Worm (Caenorhabditis elegans) whole organism, mixed stage, embryonic: Measurements from ENCODE around the gene pitr-5.

Experiments
- M03D4.4 ChIP-seq: sonication (generic microtip); optimal IDR thresholded peaks from 2 replicates; lab custom pipeline; 2017; ENCODE audit warnings: mild to moderate bottlenecking, missing genetic modification characterization, missing compliant biosample characterization
- bed-3 ChIP-seq: fragments of 200-800 bp; sonication (Bioruptor generic); optimal IDR thresholded peaks from 3 replicates; lab custom pipeline; 2018; ENCODE audit warnings: mild to moderate bottlenecking, missing genetic modification characterization, moderate library complexity, missing compliant biosample characterization
- blmp-1 ChIP-seq: fragments of 150-350 bp; optimal IDR thresholded peaks from 2 replicates; lab custom pipeline; 2014; ENCODE audit warnings: missing biosample characterization, missing genetic modification characterization
- ceh-39 ChIP-seq: fragments of 150-350 bp; optimal IDR thresholded peaks from 2 replicates; lab custom pipeline; 2014; ENCODE audit warnings: missing biosample characterization, missing genetic modification characterization
- ceh-43 ChIP-seq: fragments of 200-800 bp; sonication (Bioruptor generic); optimal IDR thresholded peaks from 2 replicates; lab custom pipeline; 2018; ENCODE audit warnings: mild to moderate bottlenecking, missing genetic modification characterization, moderate library complexity, missing compliant biosample characterization
- ceh-83 ChIP-seq: fragments of 200-800 bp; sonication (Bioruptor generic); optimal IDR thresholded peaks from 2 replicates; lab custom pipeline; 2018; ENCODE audit warnings: mild to moderate bottlenecking, missing genetic modification characterization, missing compliant biosample characterization
- ces-1 ChIP-seq: fragments of 150-350 bp; optimal IDR thresholded peaks from 2 replicates; lab custom pipeline; 2014; ENCODE audit warnings: missing biosample characterization, missing genetic modification reagents, missing genetic modification characterization
- cnd-1 ChIP-seq: fragments of 200-800 bp; sonication (Bioruptor generic); optimal IDR thresholded peaks from 2 replicates; lab custom pipeline; 2018; ENCODE audit warnings: mild to moderate bottlenecking, missing genetic modification characterization, missing compliant biosample characterization
- drap-1 ChIP-seq: fragments of 200-800 bp; sonication (Bioruptor generic); optimal IDR thresholded peaks from 3 replicates; lab custom pipeline; 2018; ENCODE audit warnings: mild to moderate bottlenecking, missing genetic modification characterization, missing compliant biosample characterization
- elt-1 ChIP-seq: sonication (generic microtip); optimal IDR thresholded peaks from 2 replicates; lab custom pipeline; 2017; ENCODE audit warnings: missing genetic modification characterization, mild to moderate bottlenecking, missing compliant biosample characterization, antibody characterized with exemption, moderate library complexity, borderline replicate concordance; ENCODE audit not compliant: insufficient read depth
- elt-3 ChIP-seq: fragments of 150-350 bp; optimal IDR thresholded peaks from 2 replicates; lab custom pipeline; 2014; ENCODE audit warnings: missing biosample characterization, missing genetic modification characterization
- flh-1 ChIP-seq: fragments of 200-800 bp; sonication (Bioruptor generic); optimal IDR thresholded peaks from 2 replicates; lab custom pipeline; 2018; ENCODE audit warnings: mild to moderate bottlenecking, missing genetic modification characterization, moderate library complexity, missing compliant biosample characterization
- ham-2 ChIP-seq: fragments of 200-800 bp; sonication (Bioruptor generic); optimal IDR thresholded peaks from 2 replicates; lab custom pipeline; 2018; ENCODE audit warnings: mild to moderate bottlenecking, missing genetic modification characterization, missing compliant biosample characterization
- hlh-1 ChIP-seq: fragments of 150-350 bp; optimal IDR thresholded peaks from 2 replicates; lab custom pipeline; 2014; ENCODE audit warnings: missing biosample characterization, missing genetic modification reagents, missing genetic modification characterization
- lin-13 ChIP-seq: fragments of 150-350 bp; optimal IDR thresholded peaks from 2 replicates; lab custom pipeline; 2014; ENCODE audit warnings: missing biosample characterization, missing genetic modification characterization
- lin-32 ChIP-seq: fragments of 200-800 bp; sonication (Bioruptor generic); optimal IDR thresholded peaks from 2 replicates; lab custom pipeline; 2018; ENCODE audit warnings: mild to moderate bottlenecking, missing genetic modification characterization, missing compliant biosample characterization
- lsy-2 ChIP-seq: fragments of 150-350 bp; optimal IDR thresholded peaks from 2 replicates; lab custom pipeline; 2014; ENCODE audit warnings: missing biosample characterization, missing genetic modification characterization
- mab-5 ChIP-seq: fragments of 150-350 bp; optimal IDR thresholded peaks from 2 replicates; lab custom pipeline; 2014; ENCODE audit warnings: missing biosample characterization, missing genetic modification characterization
- mep-1 ChIP-seq: fragments of 150-350 bp; optimal IDR thresholded peaks from 2 replicates; lab custom pipeline; 2017; ENCODE audit warnings: missing biosample characterization, missing genetic modification reagents, missing genetic modification characterization, inconsistent platforms
- mls-2 ChIP-seq: sonication (generic microtip); optimal IDR thresholded peaks from 2 replicates; lab custom pipeline; 2016; ENCODE audit warnings: mild to moderate bottlenecking, missing genetic modification characterization, moderate library complexity, missing compliant biosample characterization
- nhr-12 ChIP-seq: fragments of 150-350 bp; optimal IDR thresholded peaks from 2 replicates; lab custom pipeline; 2014; ENCODE audit warnings: missing biosample characterization, missing genetic modification characterization
- nhr-2 ChIP-seq: fragments of 150-350 bp; optimal IDR thresholded peaks from 2 replicates; lab custom pipeline; 2014; ENCODE audit warnings: missing biosample characterization, missing genetic modification characterization
- nhr-237 ChIP-seq: fragments of 150-350 bp; optimal IDR thresholded peaks from 2 replicates; lab custom pipeline; 2014; ENCODE audit warnings: missing biosample characterization, missing genetic modification characterization
- nhr-28 ChIP-seq: fragments of 150-350 bp; optimal IDR thresholded peaks from 2 replicates; lab custom pipeline; 2014; ENCODE audit warnings: missing biosample characterization, missing genetic modification characterization
- nhr-76 ChIP-seq: sonication (generic microtip); optimal IDR thresholded peaks from 2 replicates; lab custom pipeline; 2017; ENCODE audit warnings: missing biosample characterization, missing genetic modification characterization
- pha-4 ChIP-seq: fragments of 150-350 bp; optimal IDR thresholded peaks from 2 replicates; lab custom pipeline; 2018; ENCODE audit warnings: missing biosample characterization, missing genetic modification reagents, missing genetic modification characterization
- sem-2 ChIP-seq: fragments of 200-800 bp; sonication (Bioruptor generic); optimal IDR thresholded peaks from 2 replicates; lab custom pipeline; 2018; ENCODE audit warnings: mild to moderate bottlenecking, missing genetic modification characterization, missing compliant biosample characterization
- snpc-4 ChIP-seq: fragments of 150-350 bp; optimal IDR thresholded peaks from 2 replicates; lab custom pipeline; 2014; ENCODE audit warnings: missing biosample characterization, missing genetic modification characterization
- sptf-1 ChIP-seq: sonication (generic microtip); optimal IDR thresholded peaks from 2 replicates; lab custom pipeline; 2017; ENCODE audit warnings: mild to moderate bottlenecking, missing genetic modification characterization, moderate library complexity, missing compliant biosample characterization
- tbx-8 ChIP-seq: fragments of 200-800 bp; sonication (Bioruptor generic); optimal IDR thresholded peaks from 2 replicates; lab custom pipeline; 2018; ENCODE audit warnings: mild to moderate bottlenecking, missing genetic modification characterization, moderate library complexity, missing compliant biosample characterization
- unc-120 ChIP-seq: sonication (generic microtip); optimal IDR thresholded peaks from 2 replicates; lab custom pipeline; 2017; ENCODE audit warnings: missing genetic modification characterization, missing compliant biosample characterization; ENCODE audit not compliant: poor library complexity, severe bottlenecking
- unc-39 ChIP-seq: fragments of 150-350 bp; optimal IDR thresholded peaks from 2 replicates; lab custom pipeline; 2014; ENCODE audit warnings: missing biosample characterization, missing genetic modification characterization
- unc-62 ChIP-seq: fragments of 150-350 bp; optimal IDR thresholded peaks from 2 replicates; lab custom pipeline; 2014; ENCODE audit warnings: missing biosample characterization, missing genetic modification reagents, missing genetic modification characterization
- zip-8 ChIP-seq: fragments of 150-350 bp; optimal IDR thresholded peaks from 2 replicates; lab custom pipeline; 2014; ENCODE audit warnings: missing biosample characterization, missing genetic modification characterization
- ztf-11 ChIP-seq: fragments of 150-350 bp; optimal IDR thresholded peaks from 2 replicates; lab custom pipeline; 2014; ENCODE audit warnings: missing biosample characterization, missing genetic modification characterization

Gene pitr-5

DNA sequence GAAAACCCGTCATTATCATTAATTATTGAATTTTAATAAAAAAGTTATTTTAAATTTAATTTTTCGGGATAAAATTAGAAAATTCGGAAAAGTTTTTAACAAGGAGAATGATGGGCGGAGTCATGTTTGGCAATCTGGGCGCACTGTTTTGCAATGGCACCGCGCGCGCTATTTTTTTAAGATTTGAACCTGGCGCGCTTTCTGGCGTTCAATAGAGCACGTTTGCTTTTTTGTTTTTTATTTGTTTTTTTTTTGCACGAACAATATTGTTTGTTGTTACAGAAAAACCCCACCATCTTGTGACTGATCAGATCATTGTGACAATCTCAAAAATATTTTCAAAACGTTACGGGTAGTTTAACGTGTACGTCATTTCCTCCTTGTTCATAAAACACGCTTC is 52.5 kb downstream of the pitr-5 start, which contains the start of gene hyls-1:
TSS of gene hyls-1 (plus strand) at position 249 of the 400 bp plus-strand sequence.
- TF ChIP-seq nhr-12 (tag; lab: Kevin White, UChicago) (no peak), elt-3 (no peak), mab-5 (peak; percentile 10), ztf-11 (tag; lab: Kevin White, UChicago) (no peak), ceh-43 (GFP tag; lab: Kevin White, UChicago) (no peak), lin-13 (peak; percentile 33), bed-3 (GFP tag; lab: Kevin White, UChicago) (no peak), nhr-76 (tag; lab: Kevin White, UChicago) (no peak), snpc-4 (no peak), nhr-2 (peak; percentile 9), hlh-1 (tag; lab: Kevin White, UChicago) (peak; percentile 21), ceh-39 (tag; lab: Kevin White, UChicago) (peak; percentile 62), tbx-8 (GFP tag; lab: Kevin White, UChicago) (no peak), flh-1 (no peak), ceh-83 (GFP tag; lab: Kevin White, UChicago) (no peak), nhr-237 (tag; lab: Kevin White, UChicago) (peak; percentile 82), sem-2 (GFP tag; lab: Kevin White, UChicago) (no peak), unc-62 (GFP tag; lab: Kevin White, UChicago) (no peak), elt-1 (tag; lab: Kevin White, UChicago) (no peak), pha-4 (tag; lab: Kevin White, UChicago) (peak; percentile 42), lsy-2 (tag; lab: Kevin White, UChicago) (peak; percentile 76), mls-2 (tag; lab: Kevin White, UChicago) (no peak), mep-1 (tag; lab: Kevin White, UChicago) (peak; percentile 64), blmp-1 (no peak), ham-2 (no peak), M03D4.4 (no peak), drap-1 (GFP tag; lab: Kevin White, UChicago) (no peak), zip-8 (tag; lab: Kevin White, UChicago) (no peak), cnd-1 (tag; lab: Kevin White, UChicago) (no peak), unc-120 (tag; lab: Kevin White, UChicago) (peak; percentile 93), sptf-1 (tag; lab: Kevin White, UChicago) (no peak), ces-1 (GFP tag; lab: Kevin White, UChicago) (peak; percentile 73), unc-39 (no peak), lin-32 (GFP tag; lab: Kevin White, UChicago) (no peak), nhr-28 (no peak)
